Worm (Caenorhabditis elegans) whole organism, midembryonic: ENCODE data around the gene T03F7.5.

ENCODE experiments used
- cog-1 ChIP-seq: sonication (generic microtip); optimal IDR thresholded peaks from 2 replicates; lab custom pipeline; 2016; ENCODE audit warnings: missing genetic modification characterization, missing compliant biosample characterization
- flt-1 ChIP-seq: fragments of 200-800 bp; sonication (Bioruptor generic); IDR thresholded peaks from 2 replicates; pipeline ENCODE4 v1.3.6; 2022; ENCODE audit warnings: missing genetic modification characterization, missing compliant biosample characterization
- ref-1 ChIP-seq: fragments of 200-800 bp; sonication (Bioruptor generic); conservative IDR thresholded peaks from 2 replicates; pipeline ENCODE4 v1.3.6; 2022; ENCODE audit warnings: missing genetic modification reagents, missing genetic modification characterization, missing compliant biosample characterization
- ztf-23 ChIP-seq: fragments of 200-800 bp; sonication (Bioruptor generic); IDR thresholded peaks from 2 replicates; pipeline ENCODE4 v1.3.6; 2022; ENCODE audit warnings: missing genetic modification reagents, missing genetic modification characterization, missing compliant biosample characterization

ce11 chrV:11308915-11309314 is 10.4 kb upstream of the T03F7.5 start:
- TF ChIP-seq cog-1 (tag; lab: Kevin White, UChicago) (no peak), ref-1 (GFP tag; lab: Robert Waterston, UW) (no peak), flt-1 (GFP tag; lab: Robert Waterston, UW) (no peak), ztf-23 (GFP tag; lab: Robert Waterston, UW) (no peak)
